Fruit fly (Drosophila melanogaster) whole organism, embryonic: ENCODE data around the gene bon.

Experiments used
- CG1024 ChIP-seq: fragments of 200-800 bp; sonication (Bioruptor generic); IDR thresholded peaks from 2 replicates; pipeline ENCODE4 v1.3.6; 2022; ENCODE audit warnings: missing biosample characterization, missing genetic modification characterization
- CG10462 ChIP-seq: fragments of 200-800 bp; sonication (Bioruptor generic); optimal IDR thresholded peaks from 2 replicates; lab custom pipeline; 2016; ENCODE audit warnings: missing biosample characterization, missing genetic modification characterization
- CG11247 ChIP-seq: fragments of 200-800 bp; sonication (Bioruptor generic); IDR thresholded peaks from 2 replicates; pipeline ENCODE4 v1.3.6; 2022; ENCODE audit warnings: missing biosample characterization, missing genetic modification characterization
- CG11695 ChIP-seq: fragments of 200-800 bp; sonication (Bioruptor generic); IDR thresholded peaks from 3 replicates; pipeline ENCODE4 v1.3.6; 2022; ENCODE audit warnings: missing biosample characterization, missing genetic modification characterization
- CG11723 ChIP-seq: fragments of 200-800 bp; sonication (Bioruptor generic); optimal IDR thresholded peaks from 2 replicates; lab custom pipeline; 2017; ENCODE audit warnings: missing biosample characterization, mild to moderate bottlenecking, missing genetic modification characterization
- CG12071 ChIP-seq: fragments of 200-800 bp; sonication (Bioruptor generic); optimal IDR thresholded peaks from 3 replicates; lab custom pipeline; 2018; ENCODE audit warnings: missing biosample characterization, mild to moderate bottlenecking, missing genetic modification characterization
- CG14667 ChIP-seq: fragments of 200-800 bp; sonication (Bioruptor generic); IDR thresholded peaks from 2 replicates; pipeline ENCODE4 v1.3.6; 2022; ENCODE audit warnings: missing biosample characterization, missing genetic modification characterization
- CG14965 ChIP-seq: fragments of 200-800 bp; sonication (Bioruptor generic); optimal IDR thresholded peaks from 2 replicates; lab custom pipeline; 2016; ENCODE audit warnings: missing biosample characterization, missing genetic modification characterization, borderline replicate concordance
- CG16779 ChIP-seq: fragments of 200-800 bp; sonication (Bioruptor generic); IDR thresholded peaks from 2 replicates; pipeline ENCODE4 v1.3.6; 2022; ENCODE audit warnings: missing biosample characterization, missing genetic modification characterization
- CG17361 ChIP-seq: fragments of 200-800 bp; sonication (Bioruptor generic); IDR thresholded peaks from 3 replicates; pipeline ENCODE4 v1.3.6; 2022; ENCODE audit warnings: missing biosample characterization, missing genetic modification characterization
- CG18619 ChIP-seq: fragments of 200-800 bp; sonication (Bioruptor generic); optimal IDR thresholded peaks from 3 replicates; lab custom pipeline; 2017; ENCODE audit warnings: missing biosample characterization, mild to moderate bottlenecking, missing genetic modification characterization
- CG2129 ChIP-seq: fragments of 200-800 bp; sonication (Bioruptor generic); IDR thresholded peaks from 2 replicates; pipeline ENCODE4 v1.3.6; 2022; ENCODE audit warnings: missing biosample characterization, missing genetic modification characterization; ENCODE audit not compliant: partially characterized antibody
- CG2712 ChIP-seq: fragments of 200-800 bp; optimal IDR thresholded peaks from 3 replicates; lab custom pipeline; 2019; ENCODE audit warnings: missing biosample characterization, mild to moderate bottlenecking, missing genetic modification characterization, moderate library complexity
- CG3281 ChIP-seq: fragments of 200-800 bp; sonication (Bioruptor generic); optimal IDR thresholded peaks from 3 replicates; lab custom pipeline; 2017; ENCODE audit warnings: missing biosample characterization, mild to moderate bottlenecking, missing genetic modification characterization
- CG34422 ChIP-seq: fragments of 200-800 bp; sonication (Bioruptor generic); IDR thresholded peaks from 3 replicates; pipeline ENCODE4 v1.3.6; 2022; ENCODE audit warnings: missing biosample characterization, missing genetic modification characterization
- CG3726 ChIP-seq: fragments of 200-800 bp; sonication (Bioruptor generic); IDR thresholded peaks from 3 replicates; pipeline ENCODE4, ENCODE4 v1.3.6; 2022; ENCODE audit warnings: missing biosample characterization, missing genetic modification characterization
- CG3847 ChIP-seq: fragments of 200-800 bp; sonication (Bioruptor generic); IDR thresholded peaks from 2 replicates; pipeline ENCODE4 v1.3.6; 2022; ENCODE audit warnings: missing biosample characterization, missing genetic modification characterization
- CG8359 ChIP-seq: fragments of 200-800 bp; sonication (Bioruptor generic); optimal IDR thresholded peaks from 2 replicates; lab custom pipeline; 2017; ENCODE audit warnings: missing biosample characterization, mild to moderate bottlenecking, missing genetic modification characterization, borderline replicate concordance
- E2f1 ChIP-seq: fragments of 200-800 bp; sonication (Bioruptor generic); IDR thresholded peaks from 2 replicates; pipeline ENCODE4 v1.3.6; 2022; ENCODE audit warnings: missing biosample characterization, missing genetic modification characterization
- Ets65A ChIP-seq: fragments of 200-800 bp; sonication (Bioruptor generic); peaks from one replicate; lab custom pipeline; 2016; ENCODE audit warnings: missing biosample characterization, missing genetic modification characterization
- Ets97D ChIP-seq: fragments of 200-800 bp; sonication (Bioruptor generic); optimal IDR thresholded peaks from 3 replicates; lab custom pipeline; 2016; ENCODE audit warnings: missing biosample characterization, missing genetic modification characterization
- Fer2 ChIP-seq: fragments of 200-800 bp; sonication (Bioruptor generic); optimal IDR thresholded peaks from 2 replicates; lab custom pipeline; 2018; ENCODE audit warnings: missing biosample characterization, mild to moderate bottlenecking, missing genetic modification characterization, moderate library complexity
- Gsc ChIP-seq: fragments of 200-800 bp; sonication (Bioruptor generic); IDR thresholded peaks from 2 replicates; pipeline ENCODE4 v1.3.6; 2022; ENCODE audit warnings: missing biosample characterization, missing genetic modification characterization
- HLH54F ChIP-seq: fragments of 200-800 bp; sonication (Bioruptor generic); optimal IDR thresholded peaks from 3 replicates; lab custom pipeline; 2016; ENCODE audit warnings: missing biosample characterization, missing genetic modification characterization
- HmgD ChIP-seq: fragments of 200-800 bp; sonication (Bioruptor generic); optimal IDR thresholded peaks from 3 replicates; lab custom pipeline; 2016; ENCODE audit warnings: missing biosample characterization, missing genetic modification characterization
- Hr51 ChIP-seq, 2 experiments: fragments of 200-800 bp; sonication (Bioruptor generic); optimal IDR thresholded peaks; 2 replicates in 1 of 2; 3 replicates in 1 of 2; lab custom pipeline; 2016 to 2018; ENCODE audit warnings: missing biosample characterization in 2 of 2, missing genetic modification characterization in 2 of 2, mild to moderate bottlenecking in 1 of 2, moderate library complexity in 1 of 2
- Jarid2 ChIP-seq: fragments of 200-800 bp; sonication (Bioruptor generic); optimal IDR thresholded peaks from 3 replicates; lab custom pipeline; 2017; ENCODE audit warnings: mild to moderate bottlenecking, missing biosample characterization, missing genetic modification reagents, missing genetic modification characterization
- Mes4 ChIP-seq: fragments of 200-800 bp; sonication (Bioruptor generic); optimal IDR thresholded peaks from 2 replicates; lab custom pipeline; 2016; ENCODE audit warnings: missing biosample characterization, missing genetic modification characterization
- NFAT ChIP-seq: fragments of 200-800 bp; sonication (Bioruptor generic); IDR thresholded peaks from 2 replicates; pipeline ENCODE4 v1.3.6; 2022; ENCODE audit warnings: missing biosample characterization, missing genetic modification characterization
- Neu2 ChIP-seq: fragments of 200-800 bp; sonication (Bioruptor generic); optimal IDR thresholded peaks from 3 replicates; lab custom pipeline; 2016; ENCODE audit warnings: missing biosample characterization, missing genetic modification characterization, borderline replicate concordance
- Optix ChIP-seq: fragments of 200-800 bp; sonication (Bioruptor generic); IDR thresholded peaks from 3 replicates; pipeline ENCODE4 v1.3.6; 2022; ENCODE audit warnings: missing biosample characterization, missing genetic modification characterization
- Sry-δ ChIP-seq: fragments of 200-800 bp; sonication (Bioruptor generic); optimal IDR thresholded peaks from 2 replicates; lab custom pipeline; 2016; ENCODE audit warnings: missing biosample characterization, missing genetic modification characterization
- al ChIP-seq: fragments of 200-800 bp; sonication (Bioruptor generic); IDR thresholded peaks from 2 replicates; pipeline ENCODE4 v1.3.6; 2022; ENCODE audit warnings: missing biosample characterization, missing genetic modification characterization
- bsh ChIP-seq, 2 experiments: fragments of 200-800 bp; sonication (Bioruptor generic); optimal IDR thresholded peaks; 2 replicates each; lab custom pipeline; 2017 to 2018; ENCODE audit warnings: mild to moderate bottlenecking in 2 of 2, missing biosample characterization in 2 of 2, missing genetic modification characterization in 2 of 2, moderate library complexity in 1 of 2
- cas ChIP-seq: fragments of 200-800 bp; sonication (Bioruptor generic); IDR thresholded peaks from 2 replicates; pipeline ENCODE4 v1.3.6; 2022; ENCODE audit warnings: missing biosample characterization, missing genetic modification characterization
- en ChIP-seq: fragments of 200-800 bp; sonication (Bioruptor generic); optimal IDR thresholded peaks from 2 replicates; lab custom pipeline; 2016; ENCODE audit warnings: missing biosample characterization, missing genetic modification characterization
- exex ChIP-seq: fragments of 200-800 bp; sonication (Bioruptor generic); optimal IDR thresholded peaks from 4 replicates; lab custom pipeline; 2018; ENCODE audit warnings: missing biosample characterization, mild to moderate bottlenecking, missing genetic modification characterization, moderate library complexity
- gcm ChIP-seq: fragments of 200-800 bp; sonication (Bioruptor generic); optimal IDR thresholded peaks from 2 replicates; lab custom pipeline; 2019; ENCODE audit warnings: missing biosample characterization, mild to moderate bottlenecking, missing genetic modification characterization, moderate library complexity
- h ChIP-seq: fragments of >200 bp; optimal IDR thresholded peaks from 2 replicates; lab custom pipeline; 2017
- lilli ChIP-seq: fragments of 200-800 bp; sonication (Bioruptor generic); optimal IDR thresholded peaks from 3 replicates; lab custom pipeline; 2016; ENCODE audit warnings: missing biosample characterization, missing genetic modification characterization
- nerfin-2 ChIP-seq: fragments of 200-800 bp; sonication (Bioruptor generic); IDR thresholded peaks from 2 replicates; pipeline ENCODE4 v1.3.6; 2022; ENCODE audit warnings: missing biosample characterization, missing genetic modification characterization; ENCODE audit not compliant: partially characterized antibody
- pzg ChIP-seq: fragments of 200-800 bp; sonication (Bioruptor generic); optimal IDR thresholded peaks from 3 replicates; lab custom pipeline; 2018; ENCODE audit warnings: missing biosample characterization, mild to moderate bottlenecking, missing genetic modification characterization, moderate library complexity
- rib ChIP-seq: fragments of 200-800 bp; sonication (Bioruptor generic); IDR thresholded peaks from 2 replicates; pipeline ENCODE4 v1.3.6; 2022; ENCODE audit warnings: missing biosample characterization, missing genetic modification characterization
- sr ChIP-seq: fragments of 200-800 bp; sonication (Bioruptor generic); IDR thresholded peaks from 3 replicates; pipeline ENCODE4 v1.3.6; 2022; ENCODE audit warnings: missing biosample characterization, missing genetic modification characterization
- ssp ChIP-seq: fragments of 200-800 bp; sonication (Bioruptor generic); IDR thresholded peaks from 2 replicates; pipeline ENCODE4 v1.3.6; 2022; ENCODE audit warnings: missing biosample characterization, missing genetic modification characterization
- tup ChIP-seq: fragments of 200-800 bp; sonication (Bioruptor generic); optimal IDR thresholded peaks from 2 replicates; lab custom pipeline; 2016; ENCODE audit warnings: missing biosample characterization, mild to moderate bottlenecking, missing genetic modification characterization, moderate library complexity
- vvl ChIP-seq: fragments of 200-800 bp; sonication (Bioruptor generic); IDR thresholded peaks from 2 replicates; pipeline ENCODE4 v1.3.6; 2022; ENCODE audit warnings: missing biosample characterization, missing genetic modification characterization
- wdn ChIP-seq: fragments of 200-800 bp; sonication (Bioruptor generic); IDR thresholded peaks from 2 replicates; pipeline ENCODE4 v1.3.6; 2022; ENCODE audit warnings: missing biosample characterization, missing genetic modification characterization
- wor ChIP-seq: fragments of 200-800 bp; sonication (Bioruptor generic); IDR thresholded peaks from 2 replicates; pipeline ENCODE4 v1.3.6; 2022; ENCODE audit warnings: missing biosample characterization, missing genetic modification characterization
- zfh2 ChIP-seq: fragments of 200-800 bp; sonication (Bioruptor generic); optimal IDR thresholded peaks from 2 replicates; lab custom pipeline; 2016; ENCODE audit warnings: missing biosample characterization, missing genetic modification characterization

The bon gene

DNA sequence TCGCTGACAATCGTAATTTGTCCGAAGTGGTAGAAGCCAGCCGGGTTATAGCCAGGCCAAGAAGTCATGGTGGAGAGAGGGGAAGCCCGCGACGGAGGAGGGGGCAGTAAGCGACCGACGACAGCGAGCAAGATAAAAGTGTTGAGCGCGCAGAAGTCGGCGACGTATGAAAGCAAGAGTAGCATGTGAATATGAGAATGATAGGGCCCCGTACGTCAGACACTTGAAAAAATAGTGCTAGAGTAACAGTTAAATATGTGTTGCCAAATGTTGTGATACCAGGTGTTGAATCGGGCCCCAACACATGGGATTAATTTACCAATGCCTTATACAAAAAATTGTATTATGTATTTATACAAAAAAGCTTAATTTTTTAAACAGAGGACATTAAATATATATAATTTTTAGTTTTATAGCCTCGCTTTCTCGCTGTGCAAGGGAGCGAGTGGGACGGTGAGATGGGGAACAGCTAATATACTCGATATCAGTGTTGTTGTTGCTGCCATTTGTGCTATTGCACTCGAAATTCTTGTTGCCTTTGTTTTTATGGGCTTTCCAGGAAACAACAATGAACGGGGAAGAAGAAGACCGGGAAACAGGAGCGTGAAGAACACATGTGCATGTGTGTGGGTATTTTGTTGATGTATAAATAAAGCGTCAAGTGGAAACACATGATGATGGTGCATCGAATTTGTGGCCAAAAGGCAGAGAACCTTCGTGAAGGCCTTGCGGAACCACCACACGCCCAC, 42.9 kb upstream of the bon start (continued):
- TF ChIP-seq Fer2 (tag; lab: Kevin White, UChicago), result peak; percentile 78
- TF ChIP-seq CG17361, result peak; percentile 85
- 0 out of 3 replicates have a peak, but pooled peaks have one; percentile 10 for TF ChIP-seq sr (GFP tag; lab: Robert Waterston, UW)
- no peak for TF ChIP-seq CG14965 (GFP tag; lab: Kevin White, UChicago)
- peak; percentile 75 for TF ChIP-seq CG11723 (GFP tag; lab: Kevin White, UChicago)
- peak; percentile 15 for TF ChIP-seq Jarid2 (GFP tag; lab: Kevin White, UChicago)
- TF ChIP-seq pzg (GFP tag; lab: Kevin White, UChicago), result no peak
- TF ChIP-seq bsh (GFP tag; optimal IDR thresholded peaks at IDR 0.05; lab: Kevin White, UChicago), result peak; percentile 76 to 91
- peak; percentile 80; the same call in 2 of the 3 replicates for TF ChIP-seq CG11695
- peak; percentile 93 for TF ChIP-seq CG2712
- peak; percentile 84 for TF ChIP-seq exex (tag; lab: Kevin White, UChicago)
- TF ChIP-seq CG18619 (GFP tag; lab: Kevin White, UChicago), result peak; percentile 86
- peak; percentile 65 for TF ChIP-seq CG10462 (GFP tag; lab: Kevin White, UChicago)
- TF ChIP-seq Hr51 (GFP tag; optimal IDR thresholded peaks at IDR 0.05; lab: Kevin White, UChicago), result peak; percentile 37 to 89
- peak; percentile 69 for TF ChIP-seq CG34422 (GFP tag; lab: Robert Waterston, UW)
- no peak for TF ChIP-seq wdn (GFP tag; lab: Robert Waterston, UW)
- TF ChIP-seq CG16779 (GFP tag; lab: Robert Waterston, UW), result peak; percentile 43; the same call in 1 of the 2 replicates
- TF ChIP-seq Neu2 (GFP tag; lab: Kevin White, UChicago), result no peak
- TF ChIP-seq NFAT (GFP tag; lab: Robert Waterston, UW), result peak; percentile 33; the same call in 1 of the 2 replicates
- TF ChIP-seq vvl (GFP tag; lab: Robert Waterston, UW), result peak; percentile 90
- TF ChIP-seq ssp (GFP tag; lab: Robert Waterston, UW), result peak; percentile 71
- peak; percentile 75 for TF ChIP-seq al (GFP tag; lab: Robert Waterston, UW)
- no peak for TF ChIP-seq Sry-δ (GFP tag; lab: Kevin White, UChicago)
- peak; percentile 95 for TF ChIP-seq Ets65A
- TF ChIP-seq h (lab: Kevin White, UChicago), result no peak
- peak; percentile 81 for TF ChIP-seq lilli
- TF ChIP-seq CG12071 (GFP tag; lab: Kevin White, UChicago), result peak; percentile 66
- peak; percentile 70 for TF ChIP-seq tup
- TF ChIP-seq CG8359, result peak; percentile 53
- TF ChIP-seq Optix (GFP tag; lab: Robert Waterston, UW), result peak; percentile 78
- TF ChIP-seq Mes4 (GFP tag; lab: Kevin White, UChicago), result peak; percentile 16
- TF ChIP-seq CG14667 (GFP tag; lab: Robert Waterston, UW), result peak; percentile 87
- no peak for TF ChIP-seq Gsc
- 0 out of 2 replicates have a peak, but pooled peaks have one; percentile 46 for TF ChIP-seq CG1024
- TF ChIP-seq wor, result peak; percentile 77
- no peak for TF ChIP-seq CG2129
- TF ChIP-seq HLH54F (GFP tag; lab: Kevin White, UChicago), result peak; percentile 43
- TF ChIP-seq E2f1 (GFP tag; lab: Robert Waterston, UW), result peak; percentile 75
- peak; percentile 85 for TF ChIP-seq gcm (GFP tag; lab: Kevin White, UChicago)
- peak; percentile 25; the same call in 1 of the 2 replicates for TF ChIP-seq cas
- peak; percentile 8 for TF ChIP-seq Ets97D
- no peak for TF ChIP-seq HmgD (GFP tag; lab: Kevin White, UChicago)
- TF ChIP-seq nerfin-2, result no peak
- TF ChIP-seq en (GFP tag; lab: Kevin White, UChicago), result no peak
- peak; percentile 81 for TF ChIP-seq CG3847
- TF ChIP-seq zfh2 (GFP tag; lab: Kevin White, UChicago), result peak; percentile 14
- TF ChIP-seq CG3281 (GFP tag; lab: Kevin White, UChicago), result peak; percentile 87
- peak; percentile 76 for TF ChIP-seq CG11247
- peak; percentile 79 for TF ChIP-seq rib (GFP tag; lab: Robert Waterston, UW)
- peak; percentile 78; the same call in 2 of the 3 replicates for TF ChIP-seq CG3726
